ENCODE assay signal across 2 fruit fly cellular contexts in the genomic region with DNA sequence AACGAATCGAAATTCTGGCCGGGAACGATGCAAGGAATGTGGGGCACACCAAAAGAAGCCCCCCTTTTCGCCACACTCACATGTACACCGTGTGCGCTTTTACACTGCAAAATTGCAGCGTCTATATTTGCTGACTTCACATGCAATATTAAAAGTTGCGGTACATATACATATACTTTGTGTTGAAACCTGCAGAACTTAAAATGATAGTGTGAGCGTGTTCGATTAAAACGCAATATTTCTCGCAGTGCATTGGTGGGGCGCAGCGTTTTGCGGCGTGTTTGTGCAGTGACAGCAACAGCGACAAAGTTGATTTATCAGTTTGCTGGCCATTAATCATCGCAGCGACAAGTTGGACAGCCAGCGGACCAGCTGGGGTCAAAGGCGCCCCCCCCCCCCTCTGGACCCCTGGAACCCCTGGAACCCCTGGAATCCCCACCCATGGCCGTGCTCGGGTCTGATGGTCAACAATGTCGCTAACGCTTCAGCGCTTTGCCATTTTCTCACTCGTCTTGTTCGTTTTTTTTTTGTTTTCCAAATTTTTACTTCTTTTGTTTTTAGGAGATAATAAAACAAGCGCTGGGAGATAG.
TF ChIP-seq lines count a peak whose summit lies in the region.

No protein-coding gene starts in this region.

TF ChIP-seq in whole organism, embryonic, 481 proteins besides CTCF, POLR2A, EP300 and RAD21 (continued from another document and continues in another):
- TF ChIP-seq bsh (GFP tag; optimal IDR thresholded peaks at IDR 0.05; lab: Kevin White, UChicago) (peak in 1 of 2 experiments; percentile 37), sisA (GFP tag; IDR thresholded peaks at IDR 0.05; lab: Robert Waterston, UW) (peak; percentile 47; the same call in 1 of the 2 replicates), Hsf (GFP tag; optimal IDR thresholded peaks at IDR 0.05; lab: Kevin White, UChicago) (peak; percentile 1), ATbp (GFP tag; optimal IDR thresholded peaks at IDR 0.05; lab: Kevin White, UChicago) (peak; percentile 12), tin (GFP tag; optimal IDR thresholded peaks at IDR 0.05; lab: Kevin White, UChicago) (peak; percentile 3), prd (optimal IDR thresholded peaks at IDR 0.05; lab: Kevin White, UChicago) (no peak), prd (GFP tag; IDR thresholded peaks at IDR 0.05; lab: Robert Waterston, UW) (peak; percentile 35; the same call in 1 of the 3 replicates), CG6689 (GFP tag; IDR thresholded peaks at IDR 0.05; lab: Robert Waterston, UW) (peak; percentile 35; the same call in 1 of the 2 replicates), CG17359 (tag; optimal IDR thresholded peaks at IDR 0.05; lab: Kevin White, UChicago) (peak; percentile 12), D19A (tag; optimal IDR thresholded peaks at IDR 0.05; lab: Kevin White, UChicago) (no peak), CG11504 (tag; optimal IDR thresholded peaks at IDR 0.05; lab: Kevin White, UChicago) (peak; percentile 37), CG6254 (GFP tag; optimal IDR thresholded peaks at IDR 0.05; lab: Kevin White, UChicago) (no peak), HLH3B (GFP tag; IDR thresholded peaks at IDR 0.05; lab: Robert Waterston, UW) (0 out of 2 replicates have a peak, but pooled peaks have one; percentile 21), gcm (GFP tag; optimal IDR thresholded peaks at IDR 0.05; lab: Kevin White, UChicago) (no peak), kay (GFP tag; optimal IDR thresholded peaks at IDR 0.05; lab: Kevin White, UChicago) (no peak), crol (GFP tag; IDR thresholded peaks at IDR 0.05; lab: Robert Waterston, UW) (peak; percentile 28; the same call in 1 of the 2 replicates), Drgx (GFP tag; IDR thresholded peaks at IDR 0.05; lab: Robert Waterston, UW) (peak; percentile 41; the same call in 1 of the 2 replicates), CG12219 (GFP tag; optimal IDR thresholded peaks at IDR 0.05; lab: Kevin White, UChicago) (no peak), hth (optimal IDR thresholded peaks at IDR 0.05; lab: Kevin White, UChicago) (no peak), CG1603 (tag; optimal IDR thresholded peaks at IDR 0.05; lab: Kevin White, UChicago) (peak; percentile 49), lmd (GFP tag; IDR thresholded peaks at IDR 0.05; lab: Robert Waterston, UW) (0 out of 2 replicates have a peak, but pooled peaks have one; percentile 20), CG7372 (GFP tag; IDR thresholded peaks at IDR 0.05; lab: Robert Waterston, UW) (0 out of 2 replicates have a peak, but pooled peaks have one; percentile 9), esg (GFP tag; conservative IDR thresholded peaks at IDR 0.05; lab: Robert Waterston, UW) (0 out of 2 replicates have a peak, but pooled peaks have one; percentile 23), CG18599 (GFP tag; optimal IDR thresholded peaks at IDR 0.05; lab: Kevin White, UChicago) (peak; percentile 23), phol (tag; optimal IDR thresholded peaks at IDR 0.05; lab: Kevin White, UChicago) (peak; percentile 5), CG17328 (GFP tag; IDR thresholded peaks at IDR 0.05; lab: Robert Waterston, UW) (peak; percentile 47; the same call in 1 of the 2 replicates), CG31441 (GFP tag; IDR thresholded peaks at IDR 0.05; lab: Robert Waterston, UW) (0 out of 2 replicates have a peak, but pooled peaks have one; percentile 23), Sox102F (GFP tag; optimal IDR thresholded peaks at IDR 0.05; lab: Kevin White, UChicago) (peak; percentile 49), C15 (GFP tag; IDR thresholded peaks at IDR 0.05; lab: Robert Waterston, UW) (no peak), CG2712 (tag; optimal IDR thresholded peaks at IDR 0.05; lab: Kevin White, UChicago) (peak; percentile 7), gem (tag; optimal IDR thresholded peaks at IDR 0.05; lab: Kevin White, UChicago) (peak; percentile 28), CG6791 (GFP tag; IDR thresholded peaks at IDR 0.05; lab: Robert Waterston, UW; ENCODE audit: partially characterized antibody) (no peak), CG7271 (tag; optimal IDR thresholded peaks at IDR 0.05; lab: Kevin White, UChicago) (no peak), lab (GFP tag; optimal IDR thresholded peaks at IDR 0.05; lab: Kevin White, UChicago) (peak; percentile 11), dmrt99B (tag; optimal IDR thresholded peaks at IDR 0.05; lab: Kevin White, UChicago) (peak; percentile 36), CG18011 (GFP tag; optimal IDR thresholded peaks at IDR 0.05; lab: Kevin White, UChicago) (no peak), ase (GFP tag; IDR thresholded peaks at IDR 0.05; lab: Robert Waterston, UW) (no peak), Elba2 (GFP tag; optimal IDR thresholded peaks at IDR 0.05; lab: Kevin White, UChicago) (no peak), Rfx (GFP tag; IDR thresholded peaks at IDR 0.05; lab: Robert Waterston, UW) (0 out of 2 replicates have a peak, but pooled peaks have one; percentile 15), CG10979 (tag; optimal IDR thresholded peaks at IDR 0.05; lab: Kevin White, UChicago) (peak; percentile 11), CG5953 (GFP tag; IDR thresholded peaks at IDR 0.05; lab: Robert Waterston, UW) (no peak), ttk (GFP tag; IDR thresholded peaks at IDR 0.05; lab: Robert Waterston, UW) (peak; percentile 51; the same call in 1 of the 2 replicates), jing (GFP tag; optimal IDR thresholded peaks at IDR 0.05; lab: Kevin White, UChicago) (no peak), CG32772 (GFP tag; IDR thresholded peaks at IDR 0.05; lab: Robert Waterston, UW) (0 out of 2 replicates have a peak, but pooled peaks have one; percentile 21), nmo (GFP tag; optimal IDR thresholded peaks at IDR 0.05; lab: Kevin White, UChicago) (peak; percentile 4), al (GFP tag; IDR thresholded peaks at IDR 0.05; lab: Robert Waterston, UW) (no peak), H2.0 (GFP tag; IDR thresholded peaks at IDR 0.05; lab: Robert Waterston, UW) (0 out of 2 replicates have a peak, but pooled peaks have one; percentile 9), CG2678 (tag; optimal IDR thresholded peaks at IDR 0.05; lab: Kevin White, UChicago) (peak; percentile 4), H15 (GFP tag; IDR thresholded peaks at IDR 0.05; lab: Robert Waterston, UW) (0 out of 3 replicates have a peak, but pooled peaks have one; percentile 29), ranshi (GFP tag; IDR thresholded peaks at IDR 0.05; lab: Robert Waterston, UW) (peak; percentile 42; the same call in 1 of the 2 replicates), abd-A (tag; optimal IDR thresholded peaks at IDR 0.05; lab: Kevin White, UChicago) (no peak), Oli (tag; optimal IDR thresholded peaks at IDR 0.05; lab: Kevin White, UChicago) (peak; percentile 6), ro (GFP tag; IDR thresholded peaks at IDR 0.05; lab: Robert Waterston, UW) (no peak), bcd (GFP tag; optimal IDR thresholded peaks at IDR 0.05; lab: Kevin White, UChicago) (no peak), CG8290 (GFP tag; optimal IDR thresholded peaks at IDR 0.05; lab: Kevin White, UChicago) (no peak), CG8290 (tag; optimal IDR thresholded peaks at IDR 0.05; lab: Kevin White, UChicago) (peak in 1 of 2 experiments; percentile 47), CG1233 (GFP tag; optimal IDR thresholded peaks at IDR 0.05; lab: Kevin White, UChicago) (no peak), Xbp1 (GFP tag; optimal IDR thresholded peaks at IDR 0.05; lab: Kevin White, UChicago) (peak; percentile 14), Hr51 (GFP tag; optimal IDR thresholded peaks at IDR 0.05; lab: Kevin White, UChicago) (peak in 1 of 2 experiments; percentile 13)

TF ChIP-seq in whole organism, prepupa, 60 proteins besides CTCF, POLR2A, EP300 and RAD21 (continued from another document):
- TF ChIP-seq CG8119 (GFP tag; IDR thresholded peaks at IDR 0.05; lab: Robert Waterston, UW): no peak
- no peak for TF ChIP-seq CG1621 (tag; optimal IDR thresholded peaks at IDR 0.05; lab: Kevin White, UChicago)
- TF ChIP-seq CG6792 (GFP tag; optimal IDR thresholded peaks at IDR 0.05; lab: Kevin White, UChicago): peak; percentile 10
- TF ChIP-seq CG6276 (GFP tag; optimal IDR thresholded peaks at IDR 0.05; lab: Kevin White, UChicago): no peak
- peak; percentile 0 for TF ChIP-seq Sox102F (GFP tag; optimal IDR thresholded peaks at IDR 0.05; lab: Kevin White, UChicago)
- TF ChIP-seq esn (GFP tag; optimal IDR thresholded peaks at IDR 0.05; lab: Kevin White, UChicago): peak; percentile 36
- peak; percentile 24; the same call in 1 of the 3 replicates for TF ChIP-seq eg (GFP tag; IDR thresholded peaks at IDR 0.05; lab: Robert Waterston, UW)
- TF ChIP-seq vri (GFP tag; optimal IDR thresholded peaks at IDR 0.05; lab: Kevin White, UChicago): no peak
- TF ChIP-seq CG32006 (GFP tag; optimal IDR thresholded peaks at IDR 0.05; lab: Kevin White, UChicago): peak; percentile 10
- TF ChIP-seq CG10669 (GFP tag; optimal IDR thresholded peaks at IDR 0.05; lab: Kevin White, UChicago): peak; percentile 21
- TF ChIP-seq CG3919 (GFP tag; optimal IDR thresholded peaks at IDR 0.05; lab: Kevin White, UChicago): peak; percentile 31
- TF ChIP-seq pdm3 (GFP tag; optimal IDR thresholded peaks at IDR 0.05; lab: Kevin White, UChicago): peak; percentile 36
- peak; percentile 15 for TF ChIP-seq CG10631 (GFP tag; optimal IDR thresholded peaks at IDR 0.05; lab: Kevin White, UChicago)
- peak; percentile 45 for TF ChIP-seq cyc (GFP tag; optimal IDR thresholded peaks at IDR 0.05; lab: Kevin White, UChicago)
